Worm (Caenorhabditis elegans) whole organism, L4/young adult: ENCODE results near the gene cwp-3.

ENCODE experiments used
- W03F9.2 ChIP-seq: fragments of 150-350 bp; optimal IDR thresholded peaks from 2 replicates; lab custom pipeline; 2014; ENCODE audit warnings: missing biosample characterization, missing genetic modification characterization
- him-1 ChIP-seq: sonication (generic microtip); optimal IDR thresholded peaks from 2 replicates; lab custom pipeline; 2016; ENCODE audit warnings: missing genotype, missing genetic modification reagents, missing genetic modification characterization, missing compliant biosample characterization

ce11 chrV:4870627-4871026, 28.0 kb downstream of the cwp-3 start:
- TF ChIP-seq W03F9.2 (tag; lab: Kevin White, UChicago) (no peak), him-1 (tag; lab: Kevin White, UChicago) (no peak)
